Fruit fly (Drosophila melanogaster) whole organism, wandering third instar larva: Measurements from ENCODE around the gene crim.
A peak's percentile ranks its signal among the peaks of the same experiment; 100 is the strongest.

ENCODE experiments used
- Abd-B ChIP-seq: fragments of >200 bp; optimal IDR thresholded peaks from 2 replicates; lab custom pipeline; 2017; ENCODE audit warnings: missing biosample characterization, missing genetic modification characterization
- CG32264 ChIP-seq: fragments of 200-800 bp; sonication (Bioruptor generic); optimal IDR thresholded peaks from 2 replicates; lab custom pipeline; 2016; ENCODE audit warnings: missing biosample characterization, missing genetic modification characterization
- CG9705 ChIP-seq: fragments of 200-800 bp; sonication (Bioruptor generic); optimal IDR thresholded peaks from 2 replicates; lab custom pipeline; 2018; ENCODE audit warnings: missing biosample characterization, mild to moderate bottlenecking, missing genetic modification characterization
- CrebA ChIP-seq: fragments of 200-800 bp; sonication (Bioruptor generic); optimal IDR thresholded peaks from 2 replicates; lab custom pipeline; 2016; ENCODE audit warnings: missing biosample characterization, mild to moderate bottlenecking, missing genetic modification characterization, borderline replicate concordance
- Dfd ChIP-seq: fragments of >200 bp; optimal IDR thresholded peaks from 2 replicates; lab custom pipeline; 2017; ENCODE audit warnings: missing biosample characterization, missing genetic modification characterization
- GATAd ChIP-seq: sonication (Bioruptor generic); optimal IDR thresholded peaks from 2 replicates; lab custom pipeline; 2016; ENCODE audit warnings: missing biosample characterization, missing genetic modification characterization
- HLH106 ChIP-seq: fragments of 200-800 bp; optimal IDR thresholded peaks from 3 replicates; lab custom pipeline; 2019; ENCODE audit warnings: missing biosample characterization, mild to moderate bottlenecking, missing genetic modification characterization, moderate library complexity
- Hnf4 ChIP-seq: fragments of 200-800 bp; sonication (Bioruptor generic); optimal IDR thresholded peaks from 2 replicates; lab custom pipeline; 2016; ENCODE audit warnings: missing biosample characterization, mild to moderate bottlenecking, missing genetic modification characterization
- Hr78 ChIP-seq: fragments of >200 bp; optimal IDR thresholded peaks from 2 replicates; lab custom pipeline; 2017; ENCODE audit warnings: missing biosample characterization, missing genetic modification characterization
- Hr83 ChIP-seq: fragments of 200-300 bp; sonication (Bioruptor generic); optimal IDR thresholded peaks from 2 replicates; lab custom pipeline; 2016; ENCODE audit warnings: missing biosample characterization, mild to moderate bottlenecking, missing genetic modification characterization, moderate library complexity; ENCODE audit not compliant: poor library complexity, severe bottlenecking
- Jra ChIP-seq: sonication (Bioruptor generic); optimal IDR thresholded peaks from 2 replicates; lab custom pipeline; 2016; ENCODE audit warnings: missing biosample characterization, missing genetic modification characterization
- Mio ChIP-seq: sonication (Bioruptor generic); optimal IDR thresholded peaks from 2 replicates; lab custom pipeline; 2016; ENCODE audit warnings: missing biosample characterization, missing genetic modification characterization
- Myc ChIP-seq: fragments of >200 bp; optimal IDR thresholded peaks from 2 replicates; lab custom pipeline; 2017
- N ChIP-seq: fragments of >200 bp; optimal IDR thresholded peaks from 2 replicates; lab custom pipeline; 2018; ENCODE audit warnings: missing biosample characterization, missing external identifiers, missing genetic modification characterization
- OdsH ChIP-seq: fragments of 200-800 bp; sonication (Bioruptor generic); optimal IDR thresholded peaks from 2 replicates; lab custom pipeline; 2016; ENCODE audit warnings: missing biosample characterization, mild to moderate bottlenecking, missing genetic modification characterization
- Rel ChIP-seq, 2 experiments: fragments of 200-800 bp; sonication (Bioruptor generic) in 1 of 2; optimal IDR thresholded peaks; 2 replicates in 1 of 2; 3 replicates in 1 of 2; lab custom pipeline; 2016 to 2019; ENCODE audit warnings: mild to moderate bottlenecking in 2 of 2, missing biosample characterization in 2 of 2, missing genetic modification characterization in 2 of 2, moderate library complexity in 1 of 2
- Sp1 ChIP-seq: fragments of 200-800 bp; sonication (Bioruptor generic); optimal IDR thresholded peaks from 3 replicates; lab custom pipeline; 2019; ENCODE audit warnings: missing biosample characterization, mild to moderate bottlenecking, missing genetic modification characterization, moderate library complexity
- br ChIP-seq: fragments of 200-800 bp; sonication (Bioruptor generic); optimal IDR thresholded peaks from 2 replicates; lab custom pipeline; 2016; ENCODE audit warnings: missing biosample characterization, missing genetic modification characterization
- dl ChIP-seq, 2 experiments: fragments of 175-275, 200-275 bp in 1 of 2; fragments of 200-275 bp in 1 of 2; sonication (Bioruptor generic); optimal IDR thresholded peaks; lab custom pipeline; 2018; ENCODE audit warnings: mild to moderate bottlenecking in 2 of 2, missing biosample characterization in 2 of 2, missing genetic modification characterization in 2 of 2, moderate library complexity in 2 of 2; ENCODE audit not compliant: partially characterized antibody in 2 of 2, insufficient read depth in 1 of 2
- dsf ChIP-seq: sonication (Bioruptor generic); optimal IDR thresholded peaks from 2 replicates; lab custom pipeline; 2016; ENCODE audit warnings: missing biosample characterization, missing genetic modification characterization, borderline replicate concordance
- ey ChIP-seq: fragments of 200-800 bp; sonication (Bioruptor generic); optimal IDR thresholded peaks from 2 replicates; lab custom pipeline; 2016; ENCODE audit warnings: missing biosample characterization, missing genetic modification characterization
- foxo ChIP-seq, 2 experiments: fragments of 200-800 bp; sonication (Bioruptor generic); optimal IDR thresholded peaks; 2 replicates in 1 of 2; 3 replicates in 1 of 2; lab custom pipeline; 2016 to 2017; ENCODE audit warnings: missing biosample characterization in 2 of 2, missing genetic modification characterization in 2 of 2
- fru ChIP-seq: fragments of 200-800 bp; sonication (Bioruptor generic); optimal IDR thresholded peaks from 3 replicates; lab custom pipeline; 2016; ENCODE audit warnings: missing biosample characterization, mild to moderate bottlenecking, missing genetic modification characterization
- h ChIP-seq: fragments of 200-800 bp; sonication (Bioruptor generic); optimal IDR thresholded peaks from 3 replicates; lab custom pipeline; 2016; ENCODE audit warnings: missing biosample characterization, mild to moderate bottlenecking, missing genetic modification characterization
- jim ChIP-seq: fragments of 175-275, 200-325 bp; sonication (Bioruptor generic); optimal IDR thresholded peaks from 2 replicates; lab custom pipeline; 2016; ENCODE audit warnings: missing biosample characterization, mild to moderate bottlenecking, missing genetic modification characterization
- psq ChIP-seq: fragments of 200-800 bp; sonication (Bioruptor generic); optimal IDR thresholded peaks from 3 replicates; lab custom pipeline; 2017; ENCODE audit warnings: missing biosample characterization, mild to moderate bottlenecking, missing genetic modification characterization, moderate library complexity
- rgr ChIP-seq: fragments of 200-800 bp; sonication (Bioruptor generic); optimal IDR thresholded peaks from 3 replicates; lab custom pipeline; 2016; ENCODE audit warnings: missing biosample characterization, mild to moderate bottlenecking, missing genetic modification characterization
- sage ChIP-seq: fragments of 200-800 bp; sonication (Bioruptor generic); optimal IDR thresholded peaks from 2 replicates; lab custom pipeline; 2016; ENCODE audit warnings: missing biosample characterization, mild to moderate bottlenecking, missing genetic modification characterization
- sv ChIP-seq: fragments of 200-800 bp; sonication (Bioruptor generic); optimal IDR thresholded peaks from 3 replicates; lab custom pipeline; 2016; ENCODE audit warnings: missing biosample characterization, missing genetic modification characterization
- tai ChIP-seq: sonication (Bioruptor generic); optimal IDR thresholded peaks from 2 replicates; lab custom pipeline; 2016; ENCODE audit warnings: missing biosample characterization, missing genetic modification characterization
- usp ChIP-seq: fragments of >200 bp; optimal IDR thresholded peaks from 2 replicates; lab custom pipeline; 2017; ENCODE audit warnings: missing biosample characterization, missing genetic modification characterization
- woc ChIP-seq: sonication (Bioruptor generic); optimal IDR thresholded peaks from 2 replicates; lab custom pipeline; 2016; ENCODE audit warnings: missing biosample characterization, mild to moderate bottlenecking, missing genetic modification characterization

The crim gene

DNA sequence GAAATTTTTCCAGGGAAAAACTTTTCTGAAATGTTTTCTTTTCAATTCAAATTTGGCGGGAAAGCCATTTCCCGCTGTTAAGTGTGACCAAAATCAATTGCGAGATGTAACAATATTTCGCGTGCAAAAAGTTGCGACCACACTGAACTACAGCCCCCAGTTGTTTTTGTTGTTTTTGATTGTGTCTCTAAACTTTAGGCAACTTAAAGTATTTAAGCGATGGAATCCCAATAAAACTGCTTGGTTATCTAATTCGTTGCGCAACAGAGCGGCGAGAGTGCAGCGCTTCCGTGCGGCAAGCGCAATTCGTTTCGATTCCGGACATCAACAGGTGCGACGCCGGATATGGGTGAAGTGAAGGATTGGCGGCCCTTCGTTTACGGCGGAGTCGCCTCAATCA lies 9.6 kb upstream of the crim start, which contains the start of gene Bmcp:
Gene Bmcp, plus strand, starts transcription at position 155 of the 400 bp plus-strand sequence.
- TF ChIP-seq Mio: no peak
- TF ChIP-seq Rel (GFP tag; optimal IDR thresholded peaks at IDR 0.05; lab: Kevin White, UChicago): no peak
- TF ChIP-seq Rel (tag; optimal IDR thresholded peaks at IDR 0.05; lab: Kevin White, UChicago): no peak
- TF ChIP-seq ey (GFP tag; lab: Kevin White, UChicago): no peak
- no peak for TF ChIP-seq fru
- no peak for TF ChIP-seq Jra (GFP tag; lab: Kevin White, UChicago)
- TF ChIP-seq, all 38 proteins: peak for 0

DNA sequence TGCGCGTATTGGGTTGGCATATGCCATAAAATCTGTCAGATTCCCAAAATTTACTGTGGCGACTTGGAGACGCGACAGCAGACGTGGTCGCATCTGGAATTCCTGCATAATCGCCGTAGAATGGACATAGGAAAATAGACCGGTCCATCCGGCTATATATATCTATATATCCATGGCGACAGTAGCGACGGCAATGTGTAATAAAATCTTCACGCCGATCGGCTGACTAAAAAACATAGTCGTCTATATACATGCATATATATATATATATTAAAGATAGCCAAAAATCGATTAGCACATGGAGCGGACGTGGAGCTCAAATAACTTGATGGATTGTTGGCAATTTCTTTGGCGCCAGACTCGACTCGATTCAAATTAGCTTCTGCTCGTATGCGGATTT lies 6.8 kb upstream of the crim start:
- TF ChIP-seq Abd-B (GFP tag; lab: Kevin White, UChicago): no peak
- no peak for TF ChIP-seq foxo (GFP tag; optimal IDR thresholded peaks at IDR 0.05; lab: Kevin White, UChicago)
- TF ChIP-seq ey (GFP tag; lab: Kevin White, UChicago): no peak
- no peak for TF ChIP-seq usp (GFP tag; lab: Kevin White, UChicago)
- no peak for TF ChIP-seq Hnf4 (GFP tag; lab: Kevin White, UChicago)
- no peak for TF ChIP-seq Myc (lab: Kevin White, UChicago)
- no peak for TF ChIP-seq GATAd (GFP tag; lab: Kevin White, UChicago)
- TF ChIP-seq psq (GFP tag; lab: Kevin White, UChicago): no peak
- TF ChIP-seq CG9705 (GFP tag; lab: Kevin White, UChicago): no peak
- no peak for TF ChIP-seq h (GFP tag; lab: Kevin White, UChicago)
- TF ChIP-seq woc: no peak
- no peak for TF ChIP-seq Hr83 (GFP tag; lab: Kevin White, UChicago)
- no peak for TF ChIP-seq dsf (GFP tag; lab: Kevin White, UChicago)
- TF ChIP-seq dl (GFP tag; optimal IDR thresholded peaks at IDR 0.05; lab: Kevin White, UChicago; ENCODE audit: insufficient read depth in 1 of 2, partially characterized antibody in 2 of 2): no peak
- TF ChIP-seq N (GFP tag; lab: Kevin White, UChicago): no peak
- no peak for TF ChIP-seq br

DNA sequence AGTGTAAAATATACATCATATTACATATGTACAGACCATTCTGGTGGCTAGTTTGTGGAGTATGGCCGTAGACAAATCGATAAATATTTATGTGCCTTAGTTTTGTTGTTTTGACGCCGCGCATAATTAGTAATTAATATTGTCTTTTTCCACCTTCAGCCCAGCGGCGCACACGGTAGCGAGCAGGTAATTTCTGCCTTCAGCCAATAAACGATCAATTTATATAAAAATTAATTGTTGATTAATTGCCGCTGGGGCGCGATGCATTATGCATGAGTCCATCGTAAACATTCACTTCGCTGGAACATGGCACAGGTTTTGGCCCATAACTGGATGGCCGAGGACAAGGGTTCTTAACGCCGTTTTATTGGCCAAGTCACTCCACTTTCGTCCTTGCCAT lies 6.1 kb upstream of the crim start:
- no peak for TF ChIP-seq Hr83 (GFP tag; lab: Kevin White, UChicago)
- no peak for TF ChIP-seq HLH106 (tag; lab: Kevin White, UChicago)
- no peak for TF ChIP-seq h (GFP tag; lab: Kevin White, UChicago)
- TF ChIP-seq CG32264: no peak
- TF ChIP-seq Rel (GFP tag; optimal IDR thresholded peaks at IDR 0.05; lab: Kevin White, UChicago): no peak
- TF ChIP-seq Rel (tag; optimal IDR thresholded peaks at IDR 0.05; lab: Kevin White, UChicago): no peak
- no peak for TF ChIP-seq Abd-B (GFP tag; lab: Kevin White, UChicago)
- no peak for TF ChIP-seq OdsH (GFP tag; lab: Kevin White, UChicago)
- TF ChIP-seq Dfd: no peak
- TF ChIP-seq rgr: no peak
- TF ChIP-seq Sp1 (GFP tag; lab: Kevin White, UChicago): no peak
- no peak for TF ChIP-seq foxo (GFP tag; optimal IDR thresholded peaks at IDR 0.05; lab: Kevin White, UChicago)
- TF ChIP-seq usp (GFP tag; lab: Kevin White, UChicago): no peak

DNA sequence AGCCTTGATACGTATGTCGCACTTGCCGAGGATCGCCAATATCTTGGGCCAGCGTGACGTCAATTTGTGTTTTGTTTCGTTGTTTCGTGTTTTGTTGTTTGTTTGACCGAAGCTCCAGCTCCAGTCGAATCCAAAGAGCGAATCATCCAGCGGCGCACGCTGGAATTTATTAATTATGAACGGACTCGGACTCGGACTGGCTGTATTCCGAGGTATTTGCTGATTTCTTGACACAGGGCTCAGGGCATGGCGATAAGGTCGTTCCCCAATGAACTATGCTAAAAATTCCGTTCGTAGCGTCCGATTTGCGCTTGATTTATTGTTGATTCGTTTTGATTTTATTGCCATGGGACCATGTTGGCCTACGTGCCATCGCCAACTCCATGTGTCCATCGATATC lies 5.7 kb upstream of the crim start:
- no peak for TF ChIP-seq HLH106 (tag; lab: Kevin White, UChicago)
- no peak for TF ChIP-seq Mio
- TF ChIP-seq dl (GFP tag; optimal IDR thresholded peaks at IDR 0.05; lab: Kevin White, UChicago; ENCODE audit: insufficient read depth in 1 of 2, partially characterized antibody in 2 of 2): peak in 1 of 2 experiments; percentile 15
- TF ChIP-seq GATAd (GFP tag; lab: Kevin White, UChicago): no peak
- TF ChIP-seq N (GFP tag; lab: Kevin White, UChicago): no peak
- TF ChIP-seq sv (GFP tag; lab: Kevin White, UChicago): no peak
- no peak for TF ChIP-seq Rel (GFP tag; optimal IDR thresholded peaks at IDR 0.05; lab: Kevin White, UChicago)
- TF ChIP-seq Rel (tag; optimal IDR thresholded peaks at IDR 0.05; lab: Kevin White, UChicago): no peak
- TF ChIP-seq sage (GFP tag; lab: Kevin White, UChicago): no peak
- no peak for TF ChIP-seq CrebA (GFP tag; lab: Kevin White, UChicago)
- TF ChIP-seq h (GFP tag; lab: Kevin White, UChicago): peak; percentile 37
- no peak for TF ChIP-seq tai (GFP tag; lab: Kevin White, UChicago)
- no peak for TF ChIP-seq Hnf4 (GFP tag; lab: Kevin White, UChicago)
- TF ChIP-seq foxo (GFP tag; optimal IDR thresholded peaks at IDR 0.05; lab: Kevin White, UChicago): no peak
- TF ChIP-seq, all 38 proteins: peak for 2

DNA sequence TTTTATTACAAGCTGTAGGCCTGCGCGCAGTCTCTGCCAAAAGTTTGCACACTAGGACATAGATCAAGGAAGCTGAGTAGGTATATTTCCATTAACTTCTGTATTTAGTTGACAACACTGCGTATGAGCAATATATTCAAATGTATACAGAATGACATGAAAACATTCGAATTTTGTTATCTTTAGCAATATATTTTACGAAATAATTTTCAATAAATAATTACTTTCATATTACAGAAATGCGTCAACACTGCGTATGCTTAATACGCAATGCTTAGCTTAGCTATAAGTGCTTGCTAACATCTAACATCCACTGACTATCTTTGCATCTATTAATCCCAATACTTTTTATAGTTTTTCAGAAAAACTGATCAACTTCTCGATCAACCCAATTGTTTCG lies 5.2 kb upstream of the crim start:
- TF ChIP-seq Dfd: peak; percentile 56
- TF ChIP-seq Hr78: no peak
- no peak for TF ChIP-seq jim (GFP tag; lab: Kevin White, UChicago)
- no peak for TF ChIP-seq psq (GFP tag; lab: Kevin White, UChicago)
